Worm (Caenorhabditis elegans): ENCODE results near the gene epg-3.

DNA sequence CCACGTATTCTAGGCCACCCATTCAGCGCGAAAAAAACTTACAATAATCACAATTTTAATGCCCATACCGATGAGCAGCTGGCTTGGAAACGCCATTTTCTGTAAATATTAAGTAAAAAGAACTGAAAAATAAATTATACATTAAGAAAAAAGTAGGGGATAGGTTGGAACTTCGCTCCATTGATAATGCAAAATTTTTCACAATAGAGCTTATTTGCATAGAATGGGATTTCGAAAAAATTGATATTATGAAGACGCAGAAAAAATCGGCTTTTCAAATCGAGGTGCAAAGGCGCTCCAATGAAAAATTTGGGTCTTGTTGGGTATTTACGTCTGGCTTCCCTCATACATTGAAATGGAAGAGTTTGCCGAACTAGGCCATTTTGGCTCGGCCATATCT is 15.9 kb upstream of the epg-3 start, which contains the start of gene Y37D8A.16:
- TF ChIP-seq aly-2 (tag; optimal IDR thresholded peaks at IDR 0.05) (no peak), Y55F3AM.14 (GFP tag; optimal IDR thresholded peaks at IDR 0.05) (no peak), R02D3.7 (tag; optimal IDR thresholded peaks at IDR 0.05) (no peak), nhr-237 (tag; optimal IDR thresholded peaks at IDR 0.05) (no peak), unc-55 (GFP tag; optimal IDR thresholded peaks at IDR 0.05) (no peak), skn-1 (tag; optimal IDR thresholded peaks at IDR 0.05) (no peak)

Measured in whole organism, L2 larva.